Fruit fly (Drosophila melanogaster): ENCODE results near the gene Wdr81.

Wdr81 gene

dm6 chr2L:12045941-12046855, 25.4 kb upstream of the Wdr81 start, which contains the start of gene CG6770 (continued):
- no peak for TF ChIP-seq Mes4 (GFP tag; optimal IDR thresholded peaks at IDR 0.05)
- no peak for TF ChIP-seq NK7.1 (GFP tag; optimal IDR thresholded peaks at IDR 0.05)
- no peak for TF ChIP-seq grn (GFP tag; optimal IDR thresholded peaks at IDR 0.05)
- TF ChIP-seq usp (GFP tag; optimal IDR thresholded peaks at IDR 0.05) = no peak
- peak; percentile 14 for TF ChIP-seq Myb (GFP tag; optimal IDR thresholded peaks at IDR 0.05)
- peak; percentile 66; the same call in 1 of the 3 replicates for TF ChIP-seq H15 (GFP tag; IDR thresholded peaks at IDR 0.05)
- TF ChIP-seq CG8290 (GFP tag; optimal IDR thresholded peaks at IDR 0.05) = no peak
- peak in 1 of 2 experiments; percentile 81 for TF ChIP-seq CG8290 (tag; optimal IDR thresholded peaks at IDR 0.05)
- TF ChIP-seq fd64A (GFP tag; optimal IDR thresholded peaks at IDR 0.05) = no peak
- peak; percentile 74 for TF ChIP-seq D19A (tag; optimal IDR thresholded peaks at IDR 0.05)
- TF ChIP-seq CG8924 (tag; optimal IDR thresholded peaks at IDR 0.05) = peak; percentile 87
- TF ChIP-seq CG4730 (GFP tag; IDR thresholded peaks at IDR 0.05) = peak; percentile 70
- TF ChIP-seq dpn (GFP tag; optimal IDR thresholded peaks at IDR 0.05) = peak; percentile 71
- TF ChIP-seq trem (tag; optimal IDR thresholded peaks at IDR 0.05) = peak; percentile 27
- TF ChIP-seq CG1832 (GFP tag; optimal IDR thresholded peaks at IDR 0.05) = no peak
- no peak for TF ChIP-seq dm (GFP tag; optimal IDR thresholded peaks at IDR 0.05)
- peak; percentile 92 for TF ChIP-seq CG32532 (GFP tag; IDR thresholded peaks at IDR 0.05)
- peak; percentile 90 for TF ChIP-seq CG10147 (GFP tag; optimal IDR thresholded peaks at IDR 0.05)
- peak; percentile 92 for TF ChIP-seq CG11695 (GFP tag; IDR thresholded peaks at IDR 0.05)
- TF ChIP-seq Dp (GFP tag; optimal IDR thresholded peaks at IDR 0.05) = peak; percentile 28
- peak; percentile 63 for TF ChIP-seq Deaf1 (tag; optimal IDR thresholded peaks at IDR 0.05)
- no peak for TF ChIP-seq toy (GFP tag; IDR thresholded peaks at IDR 0.05)
- no peak for TF ChIP-seq CG14860 (GFP tag; IDR thresholded peaks at IDR 0.05; ENCODE audit: partially characterized antibody)
- TF ChIP-seq CG18599 (GFP tag; optimal IDR thresholded peaks at IDR 0.05) = peak; percentile 92
- TF ChIP-seq dmrt11E (tag; optimal IDR thresholded peaks at IDR 0.05) = no peak
- no peak for TF ChIP-seq MESR4 (GFP tag; optimal IDR thresholded peaks at IDR 0.05)
- TF ChIP-seq CG18476 (GFP tag; optimal IDR thresholded peaks at IDR 0.05) = peak; percentile 70
- TF ChIP-seq CG1602 (GFP tag; optimal IDR thresholded peaks at IDR 0.05) = peak; percentile 39
- no peak for TF ChIP-seq Atf-2 (GFP tag; optimal IDR thresholded peaks at IDR 0.05)
- no peak; the same call in 2 of the 3 replicates for TF ChIP-seq CG11560 (tag; IDR thresholded peaks at IDR 0.05)
- TF ChIP-seq CG2875 (GFP tag; optimal IDR thresholded peaks at IDR 0.05) = no peak
- peak; percentile 11 for TF ChIP-seq CG15073 (GFP tag; optimal IDR thresholded peaks at IDR 0.05)
- peak; percentile 32 for TF ChIP-seq CG30431 (GFP tag; optimal IDR thresholded peaks at IDR 0.05)
- peak; percentile 94 for TF ChIP-seq sqz (GFP tag; optimal IDR thresholded peaks at IDR 0.05)
- no peak for TF ChIP-seq pum (GFP tag; optimal IDR thresholded peaks at IDR 0.05)
- TF ChIP-seq al (GFP tag; IDR thresholded peaks at IDR 0.05) = peak; percentile 77
- 0 out of 2 replicates have a peak, but pooled peaks have one; percentile 4 for TF ChIP-seq Dref (GFP tag; IDR thresholded peaks at IDR 0.05)
- peak; percentile 49 for TF ChIP-seq org-1 (GFP tag; optimal IDR thresholded peaks at IDR 0.05)
- peak; percentile 57 for TF ChIP-seq dimm (GFP tag; IDR thresholded peaks at IDR 0.05)
- TF ChIP-seq CG11085 (GFP tag; IDR thresholded peaks at IDR 0.05) = 0 out of 2 replicates have a peak, but pooled peaks have one; percentile 13
- TF ChIP-seq peb (GFP tag; IDR thresholded peaks at IDR 0.05) = peak; percentile 70
- peak; percentile 60 for TF ChIP-seq CG12155 (GFP tag; optimal IDR thresholded peaks at IDR 0.05)
- peak; percentile 93 for TF ChIP-seq vvl (GFP tag; IDR thresholded peaks at IDR 0.05)
- peak; percentile 72 for TF ChIP-seq Nf-YC (tag; optimal IDR thresholded peaks at IDR 0.05)
- TF ChIP-seq Dbx (GFP tag; IDR thresholded peaks at IDR 0.05) = peak; percentile 90
- peak; percentile 63 for TF ChIP-seq CG18764 (GFP tag; optimal IDR thresholded peaks at IDR 0.05)
- TF ChIP-seq cwo (GFP tag; optimal IDR thresholded peaks at IDR 0.05) = peak; percentile 86
- peak; percentile 63 for TF ChIP-seq gcm (GFP tag; optimal IDR thresholded peaks at IDR 0.05)
- no peak; the same call in 1 of the 2 replicates for TF ChIP-seq amos (GFP tag; IDR thresholded peaks at IDR 0.05; ENCODE audit: partially characterized antibody)
